Fruit fly (Drosophila melanogaster) whole organism, adult: ENCODE measurements around the gene CG31370.

ENCODE experiments used
- CG11617 ChIP-seq: fragments of 200-800 bp; sonication (Bioruptor generic); optimal IDR thresholded peaks from 2 replicates; lab custom pipeline; 2017; ENCODE audit warnings: mild to moderate bottlenecking, missing biosample characterization, missing genetic modification reagents, missing genetic modification characterization
- CG12768 ChIP-seq: fragments of 200-800 bp; sonication (Bioruptor generic); optimal IDR thresholded peaks from 2 replicates; lab custom pipeline; 2017; ENCODE audit warnings: missing biosample characterization, missing genetic modification characterization, mild to moderate bottlenecking, moderate library complexity, missing genetic modification reagents
- CG14711 ChIP-seq: fragments of 200-800 bp; sonication (Bioruptor generic); optimal IDR thresholded peaks from 2 replicates; lab custom pipeline; 2018; ENCODE audit warnings: missing biosample characterization, mild to moderate bottlenecking, missing genetic modification characterization, moderate library complexity
- CG1620 ChIP-seq: fragments of 200-800 bp; sonication (Bioruptor generic); optimal IDR thresholded peaks from 2 replicates; lab custom pipeline; 2016; ENCODE audit warnings: missing biosample characterization, missing genetic modification characterization
- CG7045 ChIP-seq: fragments of 200-800 bp; sonication (Bioruptor generic); optimal IDR thresholded peaks from 2 replicates; lab custom pipeline; 2017; ENCODE audit warnings: missing biosample characterization, mild to moderate bottlenecking, missing genetic modification characterization
- CG7101 ChIP-seq: fragments of 200-800 bp; sonication (Bioruptor generic); optimal IDR thresholded peaks from 2 replicates; lab custom pipeline; 2018; ENCODE audit warnings: missing biosample characterization, mild to moderate bottlenecking, missing genetic modification characterization, moderate library complexity
- Clk ChIP-seq: fragments of 200-800 bp; sonication (Bioruptor generic); optimal IDR thresholded peaks from 2 replicates; lab custom pipeline; 2017; ENCODE audit warnings: missing biosample characterization, missing genetic modification characterization
- Mnt ChIP-seq: fragments of 200-800 bp; sonication (Bioruptor generic); optimal IDR thresholded peaks from 2 replicates; lab custom pipeline; 2016; ENCODE audit warnings: missing biosample characterization, mild to moderate bottlenecking, missing genetic modification characterization
- cic ChIP-seq: fragments of 200-800 bp; sonication (Bioruptor generic); optimal IDR thresholded peaks from 2 replicates; lab custom pipeline; 2017; ENCODE audit warnings: missing biosample characterization, mild to moderate bottlenecking, missing genetic modification characterization, moderate library complexity
- cnc ChIP-seq, 2 experiments: fragments of >200 bp; optimal IDR thresholded peaks; 2 replicates each; lab custom pipeline; 2017
- kay ChIP-seq: fragments of 200-800 bp; sonication (Bioruptor generic); peaks from one replicate; lab custom pipeline; 2016; ENCODE audit warnings: missing biosample characterization, missing genetic modification characterization, borderline replicate concordance
- pad ChIP-seq: fragments of 200-800 bp; sonication (Bioruptor generic); optimal IDR thresholded peaks from 3 replicates; lab custom pipeline; 2017; ENCODE audit warnings: missing biosample characterization, missing genetic modification characterization, mild to moderate bottlenecking, moderate library complexity, missing genetic modification reagents
- tj ChIP-seq: fragments of 200-800 bp; sonication (Bioruptor generic); optimal IDR thresholded peaks from 3 replicates; lab custom pipeline; 2017; ENCODE audit warnings: missing biosample characterization, mild to moderate bottlenecking, missing genetic modification characterization, moderate library complexity
- toe ChIP-seq: fragments of 200-800 bp; sonication (Bioruptor generic); optimal IDR thresholded peaks from 2 replicates; lab custom pipeline; 2016; ENCODE audit warnings: missing biosample characterization, missing genetic modification characterization

dm6 chr3R:25305822-25306544, 3.7 kb downstream of the CG31370 start:
- no peak for TF ChIP-seq CG7045 (GFP tag; lab: Kevin White, UChicago)
- no peak for TF ChIP-seq CG14711 (tag; lab: Kevin White, UChicago)
- TF ChIP-seq CG12768 = peak; percentile 23
- peak; percentile 28 for TF ChIP-seq tj (GFP tag; lab: Kevin White, UChicago)
- no peak for TF ChIP-seq CG1620 (GFP tag; lab: Kevin White, UChicago)
- TF ChIP-seq toe = no peak
- TF ChIP-seq kay (GFP tag; lab: Kevin White, UChicago) = peak; percentile 95
- no peak for TF ChIP-seq CG11617 (GFP tag; lab: Kevin White, UChicago)
- peak; percentile 73 for TF ChIP-seq cic (GFP tag; lab: Kevin White, UChicago)
- TF ChIP-seq pad = no peak
- no peak for TF ChIP-seq Clk (GFP tag; lab: Kevin White, UChicago)
- TF ChIP-seq Mnt = no peak
- TF ChIP-seq CG7101 (tag; lab: Kevin White, UChicago) = no peak
- peak; percentile 54 to 91 for TF ChIP-seq cnc (optimal IDR thresholded peaks at IDR 0.05; lab: Kevin White, UChicago)
